Worm (Caenorhabditis elegans) whole organism, L3 larva: ENCODE data around the gene F47B8.13.

Source experiments
- R02D3.7 ChIP-seq: fragments of 150-350 bp; optimal IDR thresholded peaks from 2 replicates; lab custom pipeline; 2014; ENCODE audit warnings: missing biosample characterization, missing genetic modification characterization
- ceh-9 ChIP-seq: sonication (generic microtip); optimal IDR thresholded peaks from 2 replicates; lab custom pipeline; 2018; ENCODE audit warnings: missing biosample characterization, missing genetic modification characterization
- elt-1 ChIP-seq: fragments of 150-350 bp; optimal IDR thresholded peaks from 2 replicates; lab custom pipeline; 2014; ENCODE audit warnings: missing biosample characterization, missing genetic modification characterization
- fkh-10 ChIP-seq: sonication (generic microtip); optimal IDR thresholded peaks from 2 replicates; lab custom pipeline; 2017; ENCODE audit warnings: missing biosample characterization, missing genetic modification reagents, missing genetic modification characterization
- mdl-1 ChIP-seq: fragments of 150-350 bp; optimal IDR thresholded peaks from 2 replicates; lab custom pipeline; 2014; ENCODE audit warnings: missing biosample characterization, missing genetic modification characterization
- nhr-11 ChIP-seq: fragments of 150-350 bp; optimal IDR thresholded peaks from 2 replicates; lab custom pipeline; 2014; ENCODE audit warnings: missing biosample characterization, missing genetic modification characterization
- nhr-237 ChIP-seq: fragments of 150-350 bp; optimal IDR thresholded peaks from 2 replicates; lab custom pipeline; 2014; ENCODE audit warnings: missing biosample characterization, missing genetic modification characterization
- pha-4 ChIP-seq: fragments of 150-350 bp; optimal IDR thresholded peaks from 2 replicates; lab custom pipeline; 2014; ENCODE audit warnings: missing biosample characterization, missing genetic modification reagents, missing genetic modification characterization
- skn-1 ChIP-seq: fragments of 150-350 bp; optimal IDR thresholded peaks from 2 replicates; lab custom pipeline; 2014; ENCODE audit warnings: missing biosample characterization, missing genetic modification characterization
- snpc-4 ChIP-seq: fragments of 150-350 bp; optimal IDR thresholded peaks from 2 replicates; lab custom pipeline; 2014; ENCODE audit warnings: missing biosample characterization, missing genetic modification characterization
- tbx-2 ChIP-seq: sonication (generic microtip); optimal IDR thresholded peaks from 2 replicates; lab custom pipeline; 2016; ENCODE audit warnings: mild to moderate bottlenecking, missing genetic modification characterization, missing compliant biosample characterization
- unc-39 ChIP-seq: sonication (generic microtip); optimal IDR thresholded peaks from 4 replicates; lab custom pipeline; 2017; ENCODE audit warnings: missing biosample characterization, missing genetic modification characterization
- zag-1 ChIP-seq: fragments of 150-350 bp; optimal IDR thresholded peaks from 2 replicates; lab custom pipeline; 2014; ENCODE audit warnings: missing biosample characterization, missing genetic modification characterization

DNA sequence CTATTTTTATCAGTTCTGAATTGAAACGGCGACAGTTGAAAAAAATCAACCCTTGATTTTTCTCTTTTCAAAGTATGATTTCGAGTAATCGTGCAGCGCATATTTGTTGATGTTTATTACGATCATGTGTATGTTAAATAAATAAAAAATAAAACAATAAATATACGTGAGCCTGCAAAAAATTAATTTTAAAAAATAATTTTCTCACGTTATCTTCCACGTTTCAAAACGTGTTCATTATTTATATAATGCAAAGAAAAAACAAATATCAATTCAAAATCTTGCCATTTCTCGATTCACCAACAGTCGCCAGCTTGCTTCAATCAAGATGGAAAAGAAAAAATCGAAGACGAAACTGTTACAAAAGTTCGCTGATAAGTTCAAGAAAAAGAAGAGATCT, 36.3 kb downstream of the F47B8.13 start, which contains the start of gene F40G12.10:
- no peak for TF ChIP-seq nhr-237 (tag; lab: Kevin White, UChicago)
- no peak for TF ChIP-seq nhr-11 (tag; lab: Kevin White, UChicago)
- TF ChIP-seq ceh-9 (tag; lab: Kevin White, UChicago): no peak
- no peak for TF ChIP-seq tbx-2 (tag; lab: Kevin White, UChicago)
- no peak for TF ChIP-seq unc-39 (tag; lab: Kevin White, UChicago)
- no peak for TF ChIP-seq zag-1 (tag; lab: Kevin White, UChicago)
- no peak for TF ChIP-seq snpc-4 (tag; lab: Kevin White, UChicago)
- TF ChIP-seq pha-4: no peak
- no peak for TF ChIP-seq elt-1 (tag; lab: Kevin White, UChicago)
- TF ChIP-seq fkh-10 (GFP tag; lab: Kevin White, UChicago): no peak
- no peak for TF ChIP-seq mdl-1 (tag; lab: Kevin White, UChicago)
- TF ChIP-seq R02D3.7 (tag; lab: Kevin White, UChicago): no peak
- TF ChIP-seq skn-1 (tag; lab: Kevin White, UChicago): no peak
